Fruit fly (Drosophila melanogaster): ENCODE results near the gene CG7988.

Gene CG7988

DNA sequence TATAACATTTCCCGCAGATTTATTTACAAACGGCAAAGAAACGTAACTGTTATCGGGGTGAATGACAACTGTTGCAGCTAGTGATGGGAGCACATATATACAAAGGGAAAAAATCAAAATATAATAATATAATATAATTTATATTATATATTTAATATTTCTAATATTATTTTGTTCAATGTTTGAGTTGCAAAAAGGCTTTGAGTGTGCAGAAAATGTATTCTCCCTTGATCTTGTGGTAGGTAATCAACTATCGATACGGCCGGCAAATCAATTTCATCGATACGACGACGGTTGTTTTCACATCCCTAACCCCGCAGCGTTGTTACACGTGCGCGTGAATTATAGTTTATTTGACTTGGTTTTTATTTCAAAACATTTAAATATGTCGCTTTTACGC lies 3.1 kb downstream of the CG7988 start, which contains the start of the genes mTerf5 and Non3 (continued):
- no peak for TF ChIP-seq CG6813 (GFP tag; optimal IDR thresholded peaks at IDR 0.05)
- peak; percentile 49; the same call in 1 of the 2 replicates for TF ChIP-seq CG32532 (GFP tag; IDR thresholded peaks at IDR 0.05)
- TF ChIP-seq CG4282 (GFP tag; optimal IDR thresholded peaks at IDR 0.05): no peak
- TF ChIP-seq CG34224 (GFP tag; IDR thresholded peaks at IDR 0.05; ENCODE audit: partially characterized antibody): peak; percentile 90
- TF ChIP-seq CG6791 (GFP tag; IDR thresholded peaks at IDR 0.05; ENCODE audit: partially characterized antibody): peak; percentile 78
- TF ChIP-seq TFAM (GFP tag; optimal IDR thresholded peaks at IDR 0.05): no peak
- TF ChIP-seq CG12071 (GFP tag; optimal IDR thresholded peaks at IDR 0.05): no peak
- no peak for TF ChIP-seq chm (GFP tag; IDR thresholded peaks at IDR 0.05)
- TF ChIP-seq CG4360 (GFP tag; IDR thresholded peaks at IDR 0.05): no peak
- TF ChIP-seq D (optimal IDR thresholded peaks at IDR 0.05): no peak
- TF ChIP-seq D (GFP tag; optimal IDR thresholded peaks at IDR 0.05): no peak
- peak; percentile 29; the same call in 1 of the 2 replicates for TF ChIP-seq sisA (GFP tag; IDR thresholded peaks at IDR 0.05)
- TF ChIP-seq D19A (tag; optimal IDR thresholded peaks at IDR 0.05): peak; percentile 43
- TF ChIP-seq CG10366 (GFP tag; IDR thresholded peaks at IDR 0.05): peak; percentile 27; the same call in 1 of the 2 replicates
- no peak for TF ChIP-seq slou (GFP tag; optimal IDR thresholded peaks at IDR 0.05)
- TF ChIP-seq CG16815 (GFP tag; optimal IDR thresholded peaks at IDR 0.05): peak; percentile 17
- no peak; the same call in 2 of the 3 replicates for TF ChIP-seq CG11695 (GFP tag; IDR thresholded peaks at IDR 0.05)
- TF ChIP-seq Nf-YB (GFP tag; optimal IDR thresholded peaks at IDR 0.05): peak; percentile 29
- peak; percentile 32 for TF ChIP-seq pho (GFP tag; optimal IDR thresholded peaks at IDR 0.05)
- no peak for TF ChIP-seq Trl (optimal IDR thresholded peaks at IDR 0.05)
- no peak for TF ChIP-seq Trl (GFP tag; optimal IDR thresholded peaks at IDR 0.05)
- TF ChIP-seq Gug (GFP tag; IDR thresholded peaks at IDR 0.05): peak; percentile 56; the same call in 2 of the 4 replicates
- no peak for TF ChIP-seq Mes4 (GFP tag; optimal IDR thresholded peaks at IDR 0.05)
- TF ChIP-seq CG12391 (tag; optimal IDR thresholded peaks at IDR 0.05): peak; percentile 84
- no peak for TF ChIP-seq CG34376 (GFP tag; optimal IDR thresholded peaks at IDR 0.05)
- TF ChIP-seq CG6654 (GFP tag; optimal IDR thresholded peaks at IDR 0.05): no peak
- TF ChIP-seq CG17186 (GFP tag; optimal IDR thresholded peaks at IDR 0.05): peak; percentile 33
- TF ChIP-seq sr (GFP tag; IDR thresholded peaks at IDR 0.05): no peak
- no peak for TF ChIP-seq CG12236 (GFP tag; optimal IDR thresholded peaks at IDR 0.05)
- TF ChIP-seq Hr51 (GFP tag; optimal IDR thresholded peaks at IDR 0.05): peak in 1 of 2 experiments; percentile 46
- TF ChIP-seq CG12155 (GFP tag; optimal IDR thresholded peaks at IDR 0.05): peak; percentile 55
- peak; percentile 44 for TF ChIP-seq CG10209 (GFP tag; optimal IDR thresholded peaks at IDR 0.05)
- TF ChIP-seq CG10979 (tag; optimal IDR thresholded peaks at IDR 0.05): peak; percentile 62
- TF ChIP-seq CG8290 (GFP tag; optimal IDR thresholded peaks at IDR 0.05): peak; percentile 52
- peak in 1 of 2 experiments; percentile 20 for TF ChIP-seq CG8290 (tag; optimal IDR thresholded peaks at IDR 0.05)
- peak; percentile 69 for TF ChIP-seq NfI (GFP tag; optimal IDR thresholded peaks at IDR 0.05)
- TF ChIP-seq Taf1 (GFP tag; IDR thresholded peaks at IDR 0.05): no peak
- peak; percentile 55 for TF ChIP-seq HmgZ (tag; optimal IDR thresholded peaks at IDR 0.05)
- TF ChIP-seq Sox102F (GFP tag; optimal IDR thresholded peaks at IDR 0.05): peak; percentile 64
- TF ChIP-seq z (GFP tag; IDR thresholded peaks at IDR 0.05): no peak
- TF ChIP-seq CG8359 (GFP tag; optimal IDR thresholded peaks at IDR 0.05; ENCODE audit: borderline replicate concordance): no peak
- TF ChIP-seq da (GFP tag; optimal IDR thresholded peaks at IDR 0.05): no peak
- peak; percentile 71 for TF ChIP-seq kah (GFP tag; optimal IDR thresholded peaks at IDR 0.05)
- peak; percentile 66 for TF ChIP-seq grau (tag; optimal IDR thresholded peaks at IDR 0.05)
- no peak for TF ChIP-seq CG3407 (GFP tag; optimal IDR thresholded peaks at IDR 0.05)
- no peak for TF ChIP-seq CG6765 (GFP tag; optimal IDR thresholded peaks at IDR 0.05)
- no peak for TF ChIP-seq CG15011 (GFP tag; optimal IDR thresholded peaks at IDR 0.05)
- peak; percentile 63 for TF ChIP-seq CG2120 (GFP tag; optimal IDR thresholded peaks at IDR 0.05)
- peak; percentile 51 for TF ChIP-seq CG15696 (tag; optimal IDR thresholded peaks at IDR 0.05)
- TF ChIP-seq Fer1 (GFP tag; optimal IDR thresholded peaks at IDR 0.05): peak; percentile 64
- TF ChIP-seq CG10267 (tag; optimal IDR thresholded peaks at IDR 0.05): peak; percentile 76

Measured in whole organism, embryonic.